Worm (Caenorhabditis elegans) whole organism, L4/young adult: ENCODE data around the gene C33G3.4.
A peak's percentile ranks its signal among the peaks of the same experiment; 100 is the strongest.

Experiments used
- W03F9.2 ChIP-seq: fragments of 150-350 bp; optimal IDR thresholded peaks from 2 replicates; lab custom pipeline; 2014; ENCODE audit warnings: missing biosample characterization, missing genetic modification characterization
- dao-5 ChIP-seq: sonication (generic microtip); optimal IDR thresholded peaks from 2 replicates; lab custom pipeline; 2016; ENCODE audit warnings: missing genotype, missing genetic modification characterization, moderate library complexity, missing compliant biosample characterization
- him-1 ChIP-seq: sonication (generic microtip); optimal IDR thresholded peaks from 2 replicates; lab custom pipeline; 2016; ENCODE audit warnings: missing genotype, missing genetic modification reagents, missing genetic modification characterization, missing compliant biosample characterization

C33G3.4 gene

ce11 chrX:14115480-14116161 is 44.7 kb downstream of the C33G3.4 start, which contains the start of gene F28H6.7:
Gene F28H6.7 (plus strand): TSS chrX:14116111.
- no peak for TF ChIP-seq him-1 (tag; lab: Kevin White, UChicago)
- peak; percentile 17 for TF ChIP-seq dao-5 (tag; lab: Kevin White, UChicago)

ce11 chrX:14118762-14119161 is 47.8 kb downstream of the C33G3.4 start:
- TF ChIP-seq W03F9.2 (tag; lab: Kevin White, UChicago) = no peak
- no peak for TF ChIP-seq him-1 (tag; lab: Kevin White, UChicago)
- TF ChIP-seq dao-5 (tag; lab: Kevin White, UChicago) = no peak

ce11 chrX:14125870-14126269 is 54.9 kb downstream of the C33G3.4 start, which contains the start of gene F28H6.6:
Gene F28H6.6 (minus strand): TSS chrX:14125879.
- no peak for TF ChIP-seq dao-5 (tag; lab: Kevin White, UChicago)
- no peak for TF ChIP-seq W03F9.2 (tag; lab: Kevin White, UChicago)
- no peak for TF ChIP-seq him-1 (tag; lab: Kevin White, UChicago)
